Worm (Caenorhabditis elegans) whole organism, early embryonic: ENCODE measurements around the gene sdz-8.

ENCODE experiments used
- ama-1 ChIP-seq: fragments of 150-350 bp; optimal IDR thresholded peaks from 2 replicates; lab custom pipeline; 2014
- tbx-11 ChIP-seq: fragments of 200-800 bp; sonication (Bioruptor generic); IDR thresholded peaks from 2 replicates; pipeline ENCODE4 v1.3.6; 2022; ENCODE audit warnings: missing genetic modification characterization, missing compliant biosample characterization

- no peak for TF ChIP-seq ama-1 (lab: Kevin White, UChicago)
- TF ChIP-seq tbx-11 (GFP tag; lab: Robert Waterston, UW), result no peak
Observed at ce11 chrV:11546795-11547194, 30.8 kb upstream of the sdz-8 start, which contains the start of gene F38B7.11.
